Worm (Caenorhabditis elegans) whole organism, L4/young adult: Measurements from ENCODE around the gene F31E3.6.
"Not testable (repeated sequence)": the region's sequence is repeated elsewhere in the genome, so short reads cannot be mapped to it uniquely, and the experiment has no call there.

Source experiments
- W03F9.2 ChIP-seq: fragments of 150-350 bp; optimal IDR thresholded peaks from 2 replicates; lab custom pipeline; 2014; ENCODE audit warnings: missing biosample characterization, missing genetic modification characterization
- dao-5 ChIP-seq: sonication (generic microtip); optimal IDR thresholded peaks from 2 replicates; lab custom pipeline; 2016; ENCODE audit warnings: missing genotype, missing genetic modification characterization, moderate library complexity, missing compliant biosample characterization
- him-1 ChIP-seq: sonication (generic microtip); optimal IDR thresholded peaks from 2 replicates; lab custom pipeline; 2016; ENCODE audit warnings: missing genotype, missing genetic modification reagents, missing genetic modification characterization, missing compliant biosample characterization

The F31E3.6 gene

ce11 chrIII:6981989-6982553 is at the start of gene F31E3.6:
F31E3.6 (plus strand) TSS chrIII:6982081.
- not testable (repeated sequence) for TF ChIP-seq dao-5 (tag; lab: Kevin White, UChicago); him-1 (tag; lab: Kevin White, UChicago); W03F9.2

ce11 chrIII:6935269-6936017 is 46.4 kb upstream of the F31E3.6 start, which contains the start of the genes F57B9.8 and coq-2:
F57B9.8 (minus strand) TSS chrIII:6935319.
coq-2 (plus strand) TSS chrIII:6935967.
- TF ChIP-seq W03F9.2 (no peak), dao-5 (tag; lab: Kevin White, UChicago) (no peak), him-1 (tag; lab: Kevin White, UChicago) (no peak)

- TF ChIP-seq him-1 (tag; lab: Kevin White, UChicago) (no peak), dao-5 (tag; lab: Kevin White, UChicago) (no peak), W03F9.2 (no peak)
Measured at ce11 chrIII:6939523-6939922, 42.4 kb upstream of the F31E3.6 start, which contains the start of gene F57B9.3. F57B9.3 (plus strand) TSS chrIII:6939823.

ce11 chrIII:6945319-6945718 is 36.6 kb upstream of the F31E3.6 start:
- TF ChIP-seq W03F9.2, result no peak
- TF ChIP-seq dao-5 (tag; lab: Kevin White, UChicago), result no peak
- TF ChIP-seq him-1 (tag; lab: Kevin White, UChicago), result no peak

- TF ChIP-seq him-1 (tag; lab: Kevin White, UChicago), result no peak
- no peak for TF ChIP-seq W03F9.2
- no peak for TF ChIP-seq dao-5 (tag; lab: Kevin White, UChicago)
Measured at ce11 chrIII:6945747-6946146, 36.1 kb upstream of the F31E3.6 start, which contains the start of gene abu-13. abu-13 (minus strand) TSS chrIII:6945898.

ce11 chrIII:6946382-6946781 is 35.5 kb upstream of the F31E3.6 start, which contains the start of gene let-711:
let-711 (plus strand) TSS chrIII:6946718.
- no peak for TF ChIP-seq him-1 (tag; lab: Kevin White, UChicago)
- TF ChIP-seq dao-5 (tag; lab: Kevin White, UChicago), result no peak
- no peak for TF ChIP-seq W03F9.2

- TF ChIP-seq him-1 (tag; lab: Kevin White, UChicago) (no peak), dao-5 (tag; lab: Kevin White, UChicago) (no peak), W03F9.2 (no peak)
Measured at ce11 chrIII:6947896-6948295, 34.0 kb upstream of the F31E3.6 start.

- TF ChIP-seq him-1 (tag; lab: Kevin White, UChicago) (no peak), W03F9.2 (no peak), dao-5 (tag; lab: Kevin White, UChicago) (no peak)
Measured at ce11 chrIII:6951435-6951834, 30.4 kb upstream of the F31E3.6 start.

ce11 chrIII:6953373-6953772 is 28.5 kb upstream of the F31E3.6 start:
- TF ChIP-seq him-1 (tag; lab: Kevin White, UChicago), result no peak
- no peak for TF ChIP-seq dao-5 (tag; lab: Kevin White, UChicago)
- TF ChIP-seq W03F9.2, result no peak

ce11 chrIII:6953978-6954377 is 27.9 kb upstream of the F31E3.6 start:
- TF ChIP-seq him-1 (tag; lab: Kevin White, UChicago), result no peak
- TF ChIP-seq dao-5 (tag; lab: Kevin White, UChicago), result no peak
- no peak for TF ChIP-seq W03F9.2

- TF ChIP-seq dao-5 (tag; lab: Kevin White, UChicago) (no peak), him-1 (tag; lab: Kevin White, UChicago) (no peak), W03F9.2 (no peak)
Measured at ce11 chrIII:6955766-6956165, 26.1 kb upstream of the F31E3.6 start.

ce11 chrIII:6958674-6959241 is 23.1 kb upstream of the F31E3.6 start:
- no peak for TF ChIP-seq W03F9.2
- TF ChIP-seq him-1 (tag; lab: Kevin White, UChicago), result no peak
- TF ChIP-seq dao-5 (tag; lab: Kevin White, UChicago), result no peak

ce11 chrIII:6961167-6961566 is 20.7 kb upstream of the F31E3.6 start:
- no peak for TF ChIP-seq dao-5 (tag; lab: Kevin White, UChicago)
- peak; percentile 42 for TF ChIP-seq W03F9.2

- no peak for TF ChIP-seq him-1 (tag; lab: Kevin White, UChicago)
- no peak for TF ChIP-seq dao-5 (tag; lab: Kevin White, UChicago)
Measured at ce11 chrIII:6961937-6962504, 19.9 kb upstream of the F31E3.6 start, which contains the start of the genes rpn-6.1 and F57B9.1. rpn-6.1 (minus strand) TSS chrIII:6962001. F57B9.1 (plus strand) TSS chrIII:6962090.
